Fruit fly (Drosophila melanogaster) whole organism, embryonic: ENCODE results near the gene dgrn.
A peak's percentile ranks its signal among the peaks of the same experiment; 100 is the strongest.

Experiments used
- Aef1 ChIP-seq: fragments of 200-800 bp; sonication (Bioruptor generic); IDR thresholded peaks from 3 replicates; pipeline ENCODE4 v1.3.6; 2022; ENCODE audit warnings: missing biosample characterization, missing genetic modification characterization
- B-H1 ChIP-seq: fragments of 200-800 bp; sonication (Bioruptor generic); IDR thresholded peaks from 3 replicates; pipeline ENCODE4 v1.3.6; 2022; ENCODE audit warnings: missing biosample characterization, missing genetic modification characterization
- Blimp-1 ChIP-seq: fragments of 200-800 bp; sonication (Bioruptor generic); optimal IDR thresholded peaks from 3 replicates; lab custom pipeline; 2018; ENCODE audit warnings: missing biosample characterization, missing genetic modification characterization, mild to moderate bottlenecking, moderate library complexity, missing genetic modification reagents
- CG10321 ChIP-seq: fragments of 200-800 bp; sonication (Bioruptor generic); IDR thresholded peaks from 2 replicates; pipeline ENCODE4 v1.3.6; 2022; ENCODE audit warnings: missing biosample characterization, missing genetic modification characterization
- CG10565 ChIP-seq: fragments of 200-800 bp; sonication (Bioruptor generic); optimal IDR thresholded peaks from 3 replicates; lab custom pipeline; 2016; ENCODE audit warnings: missing biosample characterization, mild to moderate bottlenecking, missing genetic modification characterization
- CG10959 ChIP-seq: fragments of 200-800 bp; sonication (Bioruptor generic); IDR thresholded peaks from 2 replicates; pipeline ENCODE4 v1.3.6; 2022; ENCODE audit warnings: missing biosample characterization, missing genetic modification characterization
- CG12942 ChIP-seq: fragments of 200-800 bp; sonication (Bioruptor generic); optimal IDR thresholded peaks from 3 replicates; lab custom pipeline; 2016; ENCODE audit warnings: missing biosample characterization, missing genetic modification characterization
- CG1602 ChIP-seq: fragments of 200-800 bp; sonication (Bioruptor generic); optimal IDR thresholded peaks from 3 replicates; lab custom pipeline; 2016; ENCODE audit warnings: missing biosample characterization, missing genetic modification characterization
- CG17186 ChIP-seq: fragments of 200-800 bp; sonication (Bioruptor generic); optimal IDR thresholded peaks from 3 replicates; lab custom pipeline; 2017; ENCODE audit warnings: missing biosample characterization, missing genetic modification reagents, missing genetic modification characterization
- CG18262 ChIP-seq: fragments of 200-800 bp; optimal IDR thresholded peaks from 3 replicates; lab custom pipeline; 2019; ENCODE audit warnings: missing biosample characterization, mild to moderate bottlenecking, missing genetic modification characterization, moderate library complexity
- CG31441 ChIP-seq: fragments of 200-800 bp; sonication (Bioruptor generic); IDR thresholded peaks from 2 replicates; pipeline ENCODE4 v1.3.6; 2022; ENCODE audit warnings: missing biosample characterization, missing genetic modification characterization
- CG33557 ChIP-seq: fragments of 200-800 bp; sonication (Bioruptor generic); optimal IDR thresholded peaks from 2 replicates; lab custom pipeline; 2019; ENCODE audit warnings: missing biosample characterization, mild to moderate bottlenecking, missing genetic modification characterization, moderate library complexity
- CG4328 ChIP-seq: fragments of 200-800 bp; sonication (Bioruptor generic); optimal IDR thresholded peaks from 3 replicates; lab custom pipeline; 2017; ENCODE audit warnings: missing biosample characterization, missing genetic modification reagents, missing genetic modification characterization
- CG4854 ChIP-seq: fragments of 200-800 bp; sonication (Bioruptor generic); optimal IDR thresholded peaks from 2 replicates; lab custom pipeline; 2016; ENCODE audit warnings: missing biosample characterization, missing genetic modification characterization, inconsistent platforms
- CG6683 ChIP-seq: fragments of 200-800 bp; sonication (Bioruptor generic); optimal IDR thresholded peaks from 2 replicates; lab custom pipeline; 2017; ENCODE audit warnings: missing biosample characterization, mild to moderate bottlenecking, missing genetic modification characterization, missing genetic modification reagents
- CG7987 ChIP-seq: fragments of 200-800 bp; sonication (Bioruptor generic); optimal IDR thresholded peaks from 2 replicates; lab custom pipeline; 2018; ENCODE audit warnings: missing biosample characterization, mild to moderate bottlenecking, missing genetic modification characterization, moderate library complexity
- CG8765 ChIP-seq: fragments of 200-800 bp; sonication (Bioruptor generic); IDR thresholded peaks from 2 replicates; pipeline ENCODE4 v1.3.6; 2022; ENCODE audit warnings: missing biosample characterization, missing genetic modification characterization
- CG9609 ChIP-seq: fragments of 200-800 bp; sonication (Bioruptor generic); optimal IDR thresholded peaks from 3 replicates; lab custom pipeline; 2016; ENCODE audit warnings: missing biosample characterization, missing genetic modification characterization
- CHES-1-like ChIP-seq: fragments of 200-800 bp; sonication (Bioruptor generic); optimal IDR thresholded peaks from 2 replicates; lab custom pipeline; 2016; ENCODE audit warnings: missing biosample characterization, missing genetic modification characterization
- Dad ChIP-seq: fragments of 200-800 bp; sonication (Bioruptor generic); optimal IDR thresholded peaks from 3 replicates; lab custom pipeline; 2016; ENCODE audit warnings: missing biosample characterization, missing genetic modification characterization
- Dbx ChIP-seq: fragments of 200-800 bp; sonication (Bioruptor generic); IDR thresholded peaks from 3 replicates; pipeline ENCODE4 v1.3.6; 2022; ENCODE audit warnings: missing biosample characterization, missing genetic modification characterization
- Deaf1 ChIP-seq: fragments of 200-800 bp; optimal IDR thresholded peaks from 3 replicates; lab custom pipeline; 2019; ENCODE audit warnings: missing biosample characterization, mild to moderate bottlenecking, missing genetic modification characterization, moderate library complexity
- Doc2 ChIP-seq: fragments of 200-800 bp; sonication (Bioruptor generic); IDR thresholded peaks from 2 replicates; pipeline ENCODE4 v1.3.6; 2022; ENCODE audit warnings: missing biosample characterization, missing genetic modification characterization
- Dref ChIP-seq: fragments of 200-800 bp; sonication (Bioruptor generic); IDR thresholded peaks from 2 replicates; pipeline ENCODE4 v1.3.6; 2022; ENCODE audit warnings: missing biosample characterization, missing genetic modification characterization
- HLHmδ ChIP-seq: fragments of 200-800 bp; sonication (Bioruptor generic); optimal IDR thresholded peaks from 2 replicates; lab custom pipeline; 2018; ENCODE audit warnings: missing biosample characterization, mild to moderate bottlenecking, missing genetic modification characterization, moderate library complexity
- MTF-1 ChIP-seq: fragments of 200-800 bp; sonication (Bioruptor generic); optimal IDR thresholded peaks from 2 replicates; lab custom pipeline; 2018; ENCODE audit warnings: missing biosample characterization, mild to moderate bottlenecking, missing genetic modification characterization, borderline replicate concordance
- Nf-YC ChIP-seq: fragments of 200-800 bp; optimal IDR thresholded peaks from 3 replicates; lab custom pipeline; 2019; ENCODE audit warnings: missing biosample characterization, mild to moderate bottlenecking, missing genetic modification characterization, moderate library complexity
- Spps ChIP-seq: fragments of 200-800 bp; sonication (Bioruptor generic); optimal IDR thresholded peaks from 2 replicates; lab custom pipeline; 2018; ENCODE audit warnings: missing biosample characterization, mild to moderate bottlenecking, missing genetic modification characterization
- aop ChIP-seq: fragments of 200-800 bp; sonication (Bioruptor generic); IDR thresholded peaks from 2 replicates; pipeline ENCODE4 v1.3.6; 2022; ENCODE audit warnings: missing biosample characterization, missing genetic modification characterization
- ara ChIP-seq: fragments of 200-800 bp; sonication (Bioruptor generic); IDR thresholded peaks from 2 replicates; pipeline ENCODE4 v1.3.6; 2022; ENCODE audit warnings: missing biosample characterization, missing genetic modification characterization
- corto ChIP-seq: fragments of 200-800 bp; sonication (Bioruptor generic); optimal IDR thresholded peaks from 2 replicates; lab custom pipeline; 2016; ENCODE audit warnings: missing biosample characterization, mild to moderate bottlenecking, missing genetic modification characterization, moderate library complexity
- dan ChIP-seq: fragments of 200-800 bp; sonication (Bioruptor generic); IDR thresholded peaks from 2 replicates; pipeline ENCODE4 v1.3.6; 2022; ENCODE audit warnings: missing biosample characterization, missing genetic modification characterization
- emc ChIP-seq: fragments of 200-800 bp; sonication (Bioruptor generic); optimal IDR thresholded peaks from 2 replicates; lab custom pipeline; 2016; ENCODE audit warnings: missing biosample characterization, missing genetic modification characterization
- en ChIP-seq: fragments of 200-800 bp; sonication (Bioruptor generic); optimal IDR thresholded peaks from 2 replicates; lab custom pipeline; 2016; ENCODE audit warnings: missing biosample characterization, missing genetic modification characterization
- gfzf ChIP-seq: fragments of 200-800 bp; sonication (Bioruptor generic); optimal IDR thresholded peaks from 2 replicates; lab custom pipeline; 2016; ENCODE audit warnings: missing biosample characterization, mild to moderate bottlenecking, missing genetic modification characterization, moderate library complexity
- hbn ChIP-seq: fragments of 200-800 bp; sonication (Bioruptor generic); IDR thresholded peaks from 2 replicates; pipeline ENCODE4 v1.3.6; 2022; ENCODE audit warnings: missing biosample characterization, missing genetic modification characterization; ENCODE audit not compliant: partially characterized antibody
- her ChIP-seq: fragments of 200-800 bp; sonication (Bioruptor generic); optimal IDR thresholded peaks from 2 replicates; lab custom pipeline; 2016; ENCODE audit warnings: missing biosample characterization, missing genetic modification characterization
- lola ChIP-seq, 3 experiments: fragments of >200 bp in 2 of 3; fragments of 200-800 bp in 1 of 3; sonication (Bioruptor generic) in 1 of 3; optimal IDR thresholded peaks; 2 replicates each; lab custom pipeline; 2017 to 2019; ENCODE audit warnings: missing biosample characterization in 3 of 3, missing genetic modification characterization in 3 of 3, mild to moderate bottlenecking in 1 of 3, moderate library complexity in 1 of 3
- nom ChIP-seq: fragments of 200-800 bp; sonication (Bioruptor generic); optimal IDR thresholded peaks from 2 replicates; lab custom pipeline; 2017; ENCODE audit warnings: missing biosample characterization, missing genetic modification characterization, mild to moderate bottlenecking, moderate library complexity, missing genetic modification reagents
- pnt ChIP-seq: fragments of 200-800 bp; sonication (Bioruptor generic); optimal IDR thresholded peaks from 3 replicates; lab custom pipeline; 2016; ENCODE audit warnings: missing biosample characterization, missing genetic modification characterization
- psq ChIP-seq: fragments of 200-800 bp; sonication (Bioruptor generic); optimal IDR thresholded peaks from 2 replicates; lab custom pipeline; 2017; ENCODE audit warnings: missing biosample characterization, missing genetic modification characterization
- pzg ChIP-seq: fragments of 200-800 bp; sonication (Bioruptor generic); optimal IDR thresholded peaks from 3 replicates; lab custom pipeline; 2018; ENCODE audit warnings: missing biosample characterization, mild to moderate bottlenecking, missing genetic modification characterization, moderate library complexity
- ro ChIP-seq: fragments of 200-800 bp; sonication (Bioruptor generic); IDR thresholded peaks from 2 replicates; pipeline ENCODE4 v1.3.6; 2022; ENCODE audit warnings: missing biosample characterization, missing genetic modification characterization
- run ChIP-seq: fragments of 200-800 bp; sonication (Bioruptor generic); optimal IDR thresholded peaks from 3 replicates; lab custom pipeline; 2018; ENCODE audit warnings: missing biosample characterization, mild to moderate bottlenecking, missing genetic modification characterization
- slp2 ChIP-seq: fragments of 200-800 bp; sonication (Bioruptor generic); optimal IDR thresholded peaks from 2 replicates; lab custom pipeline; 2016; ENCODE audit warnings: missing biosample characterization, missing genetic modification characterization
- sna ChIP-seq: fragments of 200-800 bp; sonication (Bioruptor generic); IDR thresholded peaks from 2 replicates; pipeline ENCODE4 v1.3.6; 2022; ENCODE audit warnings: missing biosample characterization, missing genetic modification characterization; ENCODE audit not compliant: partially characterized antibody
- sob ChIP-seq: fragments of 200-800 bp; sonication (Bioruptor generic); IDR thresholded peaks from 2 replicates; pipeline ENCODE4 v1.3.6; 2022; ENCODE audit warnings: missing biosample characterization, missing genetic modification characterization
- tin ChIP-seq: fragments of 200-800 bp; sonication (Bioruptor generic); optimal IDR thresholded peaks from 3 replicates; lab custom pipeline; 2016; ENCODE audit warnings: missing biosample characterization, missing genetic modification characterization
- tio ChIP-seq: fragments of 200-800 bp; sonication (Bioruptor generic); optimal IDR thresholded peaks from 2 replicates; lab custom pipeline; 2017; ENCODE audit warnings: missing biosample characterization, missing genetic modification characterization, inconsistent platforms
- ttk ChIP-seq: fragments of 200-800 bp; sonication (Bioruptor generic); IDR thresholded peaks from 2 replicates; pipeline ENCODE4 v2.1.2; 2022; ENCODE audit warnings: missing biosample characterization, missing genetic modification characterization
- zen2 ChIP-seq: fragments of 200-800 bp; sonication (Bioruptor generic); IDR thresholded peaks from 3 replicates; pipeline ENCODE4 v1.3.6; 2022; ENCODE audit warnings: missing biosample characterization, missing genetic modification characterization; ENCODE audit not compliant: partially characterized antibody

Gene dgrn

DNA sequence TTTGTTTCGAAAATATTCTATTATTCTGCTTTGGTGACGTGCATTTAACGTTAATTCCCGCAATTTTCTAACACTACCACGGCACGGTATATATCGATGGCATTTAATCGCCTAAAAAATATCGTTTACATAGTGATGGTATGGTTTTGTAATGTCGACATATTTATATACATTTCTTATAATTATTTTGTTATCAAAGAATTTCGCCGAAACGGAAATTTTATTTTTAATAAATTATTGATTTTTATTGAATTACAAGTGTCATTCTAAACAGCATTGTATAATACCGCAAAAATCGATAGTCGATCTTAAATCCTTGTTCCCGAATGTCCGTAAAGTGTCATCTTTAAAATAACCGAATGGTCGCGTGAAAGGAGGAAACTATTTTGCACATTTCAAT, at the start of gene dgrn, which contains the start of gene Sec20 (continued):
- TF ChIP-seq tin (GFP tag; lab: Kevin White, UChicago) (peak; percentile 65), emc (no peak), B-H1 (GFP tag; lab: Robert Waterston, UW) (no peak), CG9609 (GFP tag; lab: Kevin White, UChicago) (peak; percentile 37), ro (no peak), CG10565 (GFP tag; lab: Kevin White, UChicago) (no peak), sob (GFP tag; lab: Robert Waterston, UW) (peak; percentile 74), psq (GFP tag; lab: Kevin White, UChicago) (peak; percentile 35), CG6683 (GFP tag; lab: Kevin White, UChicago) (no peak), Spps (tag; lab: Kevin White, UChicago) (peak; percentile 36), CG4854 (GFP tag; lab: Kevin White, UChicago) (peak; percentile 50), CG17186 (GFP tag; lab: Kevin White, UChicago) (peak; percentile 28), MTF-1 (GFP tag; lab: Kevin White, UChicago) (no peak), gfzf (GFP tag; lab: Kevin White, UChicago) (peak; percentile 50), lola (GFP tag; optimal IDR thresholded peaks at IDR 0.05; lab: Kevin White, UChicago) (peak in 1 of 3 experiments; percentile 69), Aef1 (peak; percentile 52; the same call in 2 of the 3 replicates), run (tag; lab: Kevin White, UChicago) (no peak), Deaf1 (tag; lab: Kevin White, UChicago) (peak; percentile 63), HLHmδ (GFP tag; lab: Kevin White, UChicago) (no peak), ara (GFP tag; lab: Robert Waterston, UW) (no peak), her (no peak), dan (GFP tag; lab: Robert Waterston, UW) (no peak), ttk (0 out of 2 replicates have a peak, but pooled peaks have one; percentile 26), CG8765 (GFP tag; lab: Robert Waterston, UW) (no peak), CHES-1-like (peak; percentile 48), slp2 (GFP tag; lab: Kevin White, UChicago) (no peak), en (no peak), hbn (GFP tag; lab: Robert Waterston, UW) (peak; percentile 94), tio (GFP tag; lab: Kevin White, UChicago) (no peak), pzg (GFP tag; lab: Kevin White, UChicago) (peak; percentile 77), Dbx (GFP tag; lab: Robert Waterston, UW) (peak; percentile 81), CG12942 (GFP tag; lab: Kevin White, UChicago) (peak; percentile 59), CG10959 (GFP tag; lab: Robert Waterston, UW) (peak; percentile 28; the same call in 1 of the 2 replicates), pnt (GFP tag; lab: Kevin White, UChicago) (peak; percentile 11), Dad (GFP tag; lab: Kevin White, UChicago) (no peak), CG18262 (tag; lab: Kevin White, UChicago) (peak; percentile 72), zen2 (peak; percentile 90), corto (GFP tag; lab: Kevin White, UChicago) (peak; percentile 63), Blimp-1 (GFP tag; lab: Kevin White, UChicago) (peak; percentile 61), CG10321 (GFP tag; lab: Robert Waterston, UW) (no peak), CG4328 (peak; percentile 46), CG33557 (GFP tag; lab: Kevin White, UChicago) (no peak), CG7987 (GFP tag; lab: Kevin White, UChicago) (no peak), Dref (GFP tag; lab: Robert Waterston, UW) (peak; percentile 66), sna (GFP tag; lab: Robert Waterston, UW) (peak; percentile 95), Nf-YC (tag; lab: Kevin White, UChicago) (peak; percentile 66), aop (no peak), nom (GFP tag; lab: Kevin White, UChicago) (no peak), Doc2 (GFP tag; lab: Robert Waterston, UW) (no peak), CG1602 (peak; percentile 65), CG31441 (GFP tag; lab: Robert Waterston, UW) (peak; percentile 78)
